Fruit fly (Drosophila melanogaster) ovary, adult (tissue): ENCODE data around the gene Glg1.

ENCODE experiments used
- CG17801 ChIP-seq: fragments of 200-800 bp; optimal IDR thresholded peaks from 2 replicates; lab custom pipeline; 2019; ENCODE audit warnings: missing biosample characterization, mild to moderate bottlenecking, missing genetic modification characterization, moderate library complexity; ENCODE audit not compliant: partially characterized antibody

The Glg1 gene

DNA sequence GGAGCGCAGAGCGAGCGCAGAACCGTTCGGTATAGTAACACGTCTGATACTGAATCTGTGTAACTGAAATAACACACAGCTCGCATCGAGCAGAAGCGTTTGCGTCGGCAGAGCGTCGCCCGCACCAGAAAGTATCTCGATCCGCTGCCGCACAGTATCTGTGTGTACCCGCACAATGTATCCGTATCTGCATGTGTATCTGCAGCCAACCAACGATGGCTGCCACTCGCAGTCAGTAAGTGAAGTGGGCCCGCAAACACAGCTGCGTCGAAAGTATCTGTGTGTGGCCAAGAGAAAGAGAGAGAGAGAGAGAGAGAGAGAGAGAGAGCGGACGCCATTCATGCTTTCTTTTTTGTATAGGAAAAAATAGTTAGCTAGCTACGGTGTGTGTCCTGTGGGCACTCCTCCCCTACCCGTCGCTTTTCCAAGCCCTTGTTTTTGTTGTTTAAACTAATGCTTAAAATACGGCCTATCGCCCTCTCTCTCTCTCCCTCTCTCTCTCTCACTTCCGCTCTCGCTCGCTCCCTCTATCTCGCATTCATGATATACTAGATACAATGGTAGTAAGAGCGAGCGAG is 30.8 kb downstream of the Glg1 start, which contains the start of gene croc:
Gene croc, minus strand, starts transcription at position 51 of the 578 bp plus-strand sequence.
- no peak for TF ChIP-seq CG17801 (GFP tag; lab: Kevin White, UChicago)

dm6 chr3L:21471895-21472294 is 35.4 kb downstream of the Glg1 start:
- no peak for TF ChIP-seq CG17801 (GFP tag; lab: Kevin White, UChicago)

dm6 chr3L:21465261-21466112 is 41.9 kb downstream of the Glg1 start:
- TF ChIP-seq CG17801 (GFP tag; lab: Kevin White, UChicago): no peak

DNA sequence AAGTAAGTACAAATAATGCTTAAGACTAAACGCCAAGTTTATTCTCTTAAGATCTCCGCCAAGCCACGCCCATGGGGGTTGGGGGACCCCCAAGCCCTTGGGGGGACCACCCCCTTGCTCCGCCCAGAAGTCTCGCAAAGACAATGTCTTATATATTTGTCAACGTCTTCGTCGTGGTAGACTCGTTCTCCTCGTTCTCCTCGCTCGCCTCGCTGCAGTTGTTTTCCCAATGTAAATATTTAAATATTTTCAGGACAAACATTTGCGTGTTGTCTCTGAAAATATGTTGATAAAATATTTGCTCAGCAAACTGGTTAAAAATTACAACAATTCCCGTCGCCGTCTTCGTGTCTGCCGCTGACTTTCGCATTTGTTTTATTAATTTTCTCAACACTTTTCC is 43.1 kb downstream of the Glg1 start:
- no peak for TF ChIP-seq CG17801 (GFP tag; lab: Kevin White, UChicago)

DNA sequence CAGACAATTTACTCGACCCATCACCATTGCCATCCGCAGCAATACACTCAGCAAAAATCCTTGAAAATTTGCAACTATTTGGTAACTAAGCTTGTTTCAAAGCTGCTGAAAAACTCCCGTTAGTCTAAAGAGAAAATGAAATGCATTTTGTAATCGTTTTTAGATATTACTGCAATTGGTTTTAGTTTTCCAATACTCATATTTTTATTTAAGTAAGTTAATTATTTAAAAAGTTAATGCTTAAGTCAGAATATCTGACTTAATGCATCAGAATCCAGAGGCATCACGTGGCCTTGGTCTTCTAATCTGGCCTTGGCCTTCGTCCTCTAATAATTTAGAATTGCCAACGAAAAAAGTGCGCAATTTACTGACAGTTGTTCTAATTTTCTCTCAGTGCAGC is 44.5 kb downstream of the Glg1 start:
- no peak for TF ChIP-seq CG17801 (GFP tag; lab: Kevin White, UChicago)

dm6 chr3L:21460149-21460873 is 47.0 kb downstream of the Glg1 start:
- TF ChIP-seq CG17801 (GFP tag; lab: Kevin White, UChicago): no peak

dm6 chr3L:21458736-21459135 is 48.6 kb downstream of the Glg1 start:
- no peak for TF ChIP-seq CG17801 (GFP tag; lab: Kevin White, UChicago)

dm6 chr3L:21455196-21455595 is 52.1 kb downstream of the Glg1 start:
- TF ChIP-seq CG17801 (GFP tag; lab: Kevin White, UChicago): no peak

DNA sequence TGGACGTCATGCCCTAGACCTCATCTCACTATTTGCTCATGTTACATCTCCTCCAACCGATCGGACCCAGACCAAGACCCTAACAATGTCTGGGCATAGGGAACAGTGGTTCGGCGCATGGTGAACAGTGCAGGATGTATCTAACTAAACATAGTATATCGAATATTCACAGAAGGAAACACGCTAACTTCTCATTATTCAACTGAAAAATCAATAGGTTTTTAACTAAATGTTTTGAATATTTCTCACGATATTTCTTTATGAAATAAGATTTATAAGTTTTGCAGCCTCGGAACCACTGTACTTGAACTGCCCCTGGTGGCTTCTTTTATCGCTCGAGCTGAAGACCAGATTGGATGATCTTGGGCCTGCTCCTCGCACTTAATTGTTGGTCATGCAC is 53.7 kb downstream of the Glg1 start:
- no peak for TF ChIP-seq CG17801 (GFP tag; lab: Kevin White, UChicago)

- TF ChIP-seq CG17801 (GFP tag; lab: Kevin White, UChicago): no peak
Measured at dm6 chr3L:21450486-21450885, 56.9 kb downstream of the Glg1 start.

DNA sequence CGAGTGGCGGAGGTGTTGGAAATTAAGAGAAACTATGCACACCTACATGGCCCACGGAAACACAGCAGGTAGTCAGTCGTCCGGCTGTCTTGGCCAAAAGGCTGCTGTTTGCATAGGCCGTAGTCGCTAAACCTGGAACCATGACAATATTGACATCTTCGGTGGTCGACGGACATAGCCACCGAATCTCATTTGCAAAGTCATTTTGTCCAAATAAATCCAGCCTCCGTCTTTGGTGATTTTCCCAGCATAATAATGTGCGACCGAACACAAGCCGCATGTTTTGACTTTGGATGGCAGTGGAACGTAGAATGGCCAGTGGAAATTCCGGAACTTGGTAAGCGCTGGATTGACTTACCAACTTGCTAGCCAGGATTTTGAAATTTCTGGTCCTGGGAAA is 58.0 kb downstream of the Glg1 start:
- TF ChIP-seq CG17801 (GFP tag; lab: Kevin White, UChicago): no peak
